Fruit fly (Drosophila melanogaster) whole organism, pupa: ENCODE measurements around the gene CG7115.

ENCODE experiments used
- CG10348 ChIP-seq: fragments of 200-800 bp; sonication (Bioruptor generic); IDR thresholded peaks from 2 replicates; pipeline ENCODE4 v1.3.6; 2022; ENCODE audit warnings: missing biosample characterization, missing genetic modification characterization
- CG12605 ChIP-seq: fragments of 200-800 bp; sonication (Bioruptor generic); IDR thresholded peaks from 2 replicates; pipeline ENCODE4 v1.3.6; 2022; ENCODE audit warnings: missing biosample characterization, missing genetic modification characterization
- CG13204 ChIP-seq: fragments of 200-800 bp; sonication (Bioruptor generic); optimal IDR thresholded peaks from 2 replicates; lab custom pipeline; 2018; ENCODE audit warnings: missing biosample characterization, mild to moderate bottlenecking, missing genetic modification characterization, moderate library complexity
- CG14655 ChIP-seq: fragments of 200-800 bp; sonication (Bioruptor generic); optimal IDR thresholded peaks from 3 replicates; lab custom pipeline; 2017; ENCODE audit warnings: mild to moderate bottlenecking, missing biosample characterization, missing genetic modification reagents, missing genetic modification characterization
- CG15710 ChIP-seq: fragments of 200-800 bp; sonication (Bioruptor generic); optimal IDR thresholded peaks from 2 replicates; lab custom pipeline; 2018; ENCODE audit warnings: missing biosample characterization, mild to moderate bottlenecking, missing genetic modification characterization, moderate library complexity
- CG17806 ChIP-seq: fragments of 200-800 bp; sonication (Bioruptor generic); optimal IDR thresholded peaks from 2 replicates; lab custom pipeline; 2018; ENCODE audit warnings: missing biosample characterization, mild to moderate bottlenecking, missing genetic modification characterization, moderate library complexity
- CG32121 ChIP-seq: fragments of 200-800 bp; sonication (Bioruptor generic); IDR thresholded peaks from 2 replicates; pipeline ENCODE4 v1.3.6; 2022; ENCODE audit warnings: missing biosample characterization, missing genetic modification characterization
- CG34367 ChIP-seq: fragments of 200-800 bp; sonication (Bioruptor generic); optimal IDR thresholded peaks from 2 replicates; lab custom pipeline; 2018; ENCODE audit warnings: missing biosample characterization, mild to moderate bottlenecking, missing genetic modification characterization
- CG4496 ChIP-seq: fragments of 200-800 bp; sonication (Bioruptor generic); IDR thresholded peaks from 3 replicates; pipeline ENCODE4 v1.3.6; 2022; ENCODE audit warnings: missing biosample characterization, missing genetic modification characterization
- CG8159 ChIP-seq: fragments of 200-800 bp; sonication (Bioruptor generic); optimal IDR thresholded peaks from 3 replicates; lab custom pipeline; 2018; ENCODE audit warnings: missing biosample characterization, mild to moderate bottlenecking, missing genetic modification characterization, moderate library complexity
- CG8301 ChIP-seq: fragments of 200-800 bp; sonication (Bioruptor generic); optimal IDR thresholded peaks from 2 replicates; lab custom pipeline; 2018; ENCODE audit warnings: missing biosample characterization, mild to moderate bottlenecking, missing genetic modification characterization
- CG9948 ChIP-seq: fragments of 200-800 bp; sonication (Bioruptor generic); optimal IDR thresholded peaks from 2 replicates; lab custom pipeline; 2018; ENCODE audit warnings: missing biosample characterization, mild to moderate bottlenecking, missing genetic modification characterization, moderate library complexity
- D1 ChIP-seq: fragments of 200-800 bp; sonication (Bioruptor generic); optimal IDR thresholded peaks from 2 replicates; lab custom pipeline; 2018; ENCODE audit warnings: missing biosample characterization, mild to moderate bottlenecking, missing genetic modification characterization, moderate library complexity
- EcR ChIP-seq: fragments of 200-800 bp; sonication (Bioruptor generic); optimal IDR thresholded peaks from 3 replicates; lab custom pipeline; 2019; ENCODE audit warnings: missing biosample characterization, missing genetic modification characterization, mild to moderate bottlenecking, moderate library complexity, missing genetic modification reagents
- Ets98B ChIP-seq: fragments of 200-800 bp; sonication (Bioruptor generic); IDR thresholded peaks from 2 replicates; pipeline ENCODE4 v1.3.6; 2022; ENCODE audit warnings: missing biosample characterization, missing genetic modification characterization
- Pif1A ChIP-seq: fragments of 200-800 bp; sonication (Bioruptor generic); optimal IDR thresholded peaks from 3 replicates; lab custom pipeline; 2016; ENCODE audit warnings: missing biosample characterization, missing genetic modification characterization
- Pif1B ChIP-seq: fragments of 200-800 bp; sonication (Bioruptor generic); optimal IDR thresholded peaks from 3 replicates; lab custom pipeline; 2016; ENCODE audit warnings: missing biosample characterization, missing genetic modification characterization
- Snoo ChIP-seq: fragments of 200-800 bp; sonication (Bioruptor generic); optimal IDR thresholded peaks from 3 replicates; lab custom pipeline; 2017; ENCODE audit warnings: missing biosample characterization, mild to moderate bottlenecking, missing genetic modification characterization, inconsistent platforms
- fd96Ca ChIP-seq: fragments of 200-800 bp; sonication (Bioruptor generic); IDR thresholded peaks from 3 replicates; pipeline ENCODE4 v1.3.6; 2022; ENCODE audit warnings: missing biosample characterization, missing genetic modification characterization
- gl ChIP-seq: fragments of 200-800 bp; sonication (Bioruptor generic); optimal IDR thresholded peaks from 2 replicates; lab custom pipeline; 2018; ENCODE audit warnings: missing biosample characterization, mild to moderate bottlenecking, missing genetic modification characterization
- rn ChIP-seq: fragments of 200-800 bp; sonication (Bioruptor generic); IDR thresholded peaks from 2 replicates; pipeline ENCODE4 v1.3.6; 2022; ENCODE audit warnings: missing biosample characterization, missing genetic modification characterization

Gene CG7115

DNA sequence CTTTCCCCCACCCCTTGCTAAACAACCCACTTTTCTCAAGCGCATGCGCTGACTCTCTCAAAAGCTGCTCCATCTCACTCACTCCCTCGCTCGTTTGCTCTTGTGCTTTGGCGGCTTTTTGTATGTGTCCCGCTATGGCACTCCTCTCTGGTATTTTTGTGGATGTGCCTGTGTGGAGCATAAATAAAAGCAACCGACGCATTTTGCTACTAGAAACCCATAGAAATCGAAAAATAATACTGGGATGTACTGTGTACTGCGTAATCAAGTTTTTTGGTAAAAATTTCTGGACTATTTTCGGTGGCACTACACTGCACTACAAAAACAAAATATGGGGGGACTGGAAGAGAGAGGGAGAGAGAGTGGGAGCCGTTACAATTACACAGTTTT, 11.3 kb upstream of the CG7115 start:
- TF ChIP-seq gl (tag; lab: Kevin White, UChicago) (no peak), EcR (GFP tag; lab: Kevin White, UChicago) (peak; percentile 75), CG32121 (GFP tag; lab: Robert Waterston, UW) (peak; percentile 65), fd96Ca (GFP tag; lab: Robert Waterston, UW) (no peak; the same call in 2 of the 3 replicates), CG8301 (tag; lab: Kevin White, UChicago) (no peak), CG9948 (tag; lab: Kevin White, UChicago) (no peak), Snoo (tag; lab: Kevin White, UChicago) (no peak), Ets98B (GFP tag; lab: Robert Waterston, UW) (peak; percentile 79), Pif1A (no peak), rn (GFP tag; lab: Robert Waterston, UW) (no peak), Pif1B (GFP tag; lab: Kevin White, UChicago) (peak; percentile 5), CG15710 (tag; lab: Kevin White, UChicago) (no peak), D1 (tag; lab: Kevin White, UChicago) (no peak), CG17806 (tag; lab: Kevin White, UChicago) (no peak), CG14655 (GFP tag; lab: Kevin White, UChicago) (no peak), CG13204 (peak; percentile 63), CG8159 (no peak), CG10348 (GFP tag; lab: Robert Waterston, UW) (no peak), CG34367 (tag; lab: Kevin White, UChicago) (no peak), CG12605 (GFP tag; lab: Robert Waterston, UW) (peak; percentile 69; the same call in 1 of the 2 replicates), CG4496 (peak; percentile 11; the same call in 1 of the 3 replicates)

DNA sequence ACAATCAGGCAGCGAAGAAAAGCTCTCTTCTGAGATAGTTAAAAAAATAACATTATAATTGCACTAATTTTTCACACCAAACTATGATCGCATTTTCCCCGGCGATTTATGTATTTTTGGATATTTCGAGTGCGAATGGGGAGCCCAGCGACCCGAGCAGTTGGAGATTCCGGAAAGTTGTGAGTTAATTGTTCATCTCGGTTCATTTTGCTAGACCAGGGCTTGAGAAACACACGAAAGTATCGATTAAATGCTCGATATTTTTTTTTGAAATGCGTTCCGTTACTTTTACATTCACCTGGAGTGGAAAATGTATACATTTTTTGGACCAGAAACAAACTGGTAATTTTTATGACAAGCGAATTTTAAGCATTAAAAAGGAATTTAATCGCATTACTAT, 10.4 kb upstream of the CG7115 start, which contains the start of gene Cdc14:
Gene Cdc14 (minus strand): TSS at position 185 of the 400 bp plus-strand sequence.
- TF ChIP-seq Ets98B (GFP tag; lab: Robert Waterston, UW) (peak; percentile 18; the same call in 1 of the 2 replicates), CG17806 (tag; lab: Kevin White, UChicago) (no peak), Pif1B (GFP tag; lab: Kevin White, UChicago) (peak; percentile 16), EcR (GFP tag; lab: Kevin White, UChicago) (peak; percentile 17), CG14655 (GFP tag; lab: Kevin White, UChicago) (no peak), CG13204 (no peak), CG8159 (no peak), Snoo (tag; lab: Kevin White, UChicago) (no peak)

DNA sequence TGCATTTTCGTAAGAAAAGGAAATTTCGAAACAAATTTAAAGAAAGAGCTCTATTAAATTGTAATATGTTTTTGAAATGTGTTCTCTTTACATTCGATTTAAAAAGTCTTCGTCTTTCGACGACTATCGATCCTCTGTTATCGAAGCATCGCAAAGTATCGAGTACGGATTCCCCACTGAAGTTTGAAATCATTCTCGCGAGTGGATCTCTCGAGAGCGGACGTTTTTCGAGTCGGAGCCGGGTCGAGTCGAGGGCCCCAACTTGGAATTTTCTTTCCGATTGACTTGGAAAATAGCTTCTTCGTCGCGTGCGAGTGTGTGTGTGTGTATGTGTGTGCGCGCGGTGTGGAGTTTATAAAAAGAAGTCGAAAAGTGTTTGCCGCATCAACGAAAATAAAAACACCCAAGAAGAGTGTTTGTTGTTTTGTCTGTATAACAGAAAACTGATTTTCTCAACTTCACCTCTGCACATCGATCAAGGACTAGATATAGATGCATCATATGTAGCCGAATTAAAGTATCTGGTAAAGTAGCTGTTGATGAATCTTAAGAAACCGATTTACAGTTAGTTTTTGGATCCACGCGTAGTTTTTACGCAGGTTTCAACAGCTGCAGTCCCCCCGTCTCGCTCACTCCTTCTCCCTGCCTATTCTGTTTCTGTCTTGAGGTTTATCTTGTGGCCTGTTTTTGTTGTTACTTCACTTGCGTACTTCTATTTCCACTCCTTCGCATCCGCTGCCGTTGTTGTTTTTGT, 9.5 kb upstream of the CG7115 start, which contains the start of gene LanB1:
Gene LanB1 (plus strand): TSS at position 190 of the 754 bp plus-strand sequence.
- TF ChIP-seq rn (GFP tag; lab: Robert Waterston, UW) (no peak), CG12605 (GFP tag; lab: Robert Waterston, UW) (peak; percentile 48; the same call in 1 of the 2 replicates), EcR (GFP tag; lab: Kevin White, UChicago) (peak; percentile 0), CG8301 (tag; lab: Kevin White, UChicago) (peak; percentile 7), CG32121 (GFP tag; lab: Robert Waterston, UW) (peak; percentile 28; the same call in 1 of the 2 replicates), CG4496 (peak; percentile 28; the same call in 1 of the 3 replicates), CG13204 (peak; percentile 3), CG8159 (no peak)

DNA sequence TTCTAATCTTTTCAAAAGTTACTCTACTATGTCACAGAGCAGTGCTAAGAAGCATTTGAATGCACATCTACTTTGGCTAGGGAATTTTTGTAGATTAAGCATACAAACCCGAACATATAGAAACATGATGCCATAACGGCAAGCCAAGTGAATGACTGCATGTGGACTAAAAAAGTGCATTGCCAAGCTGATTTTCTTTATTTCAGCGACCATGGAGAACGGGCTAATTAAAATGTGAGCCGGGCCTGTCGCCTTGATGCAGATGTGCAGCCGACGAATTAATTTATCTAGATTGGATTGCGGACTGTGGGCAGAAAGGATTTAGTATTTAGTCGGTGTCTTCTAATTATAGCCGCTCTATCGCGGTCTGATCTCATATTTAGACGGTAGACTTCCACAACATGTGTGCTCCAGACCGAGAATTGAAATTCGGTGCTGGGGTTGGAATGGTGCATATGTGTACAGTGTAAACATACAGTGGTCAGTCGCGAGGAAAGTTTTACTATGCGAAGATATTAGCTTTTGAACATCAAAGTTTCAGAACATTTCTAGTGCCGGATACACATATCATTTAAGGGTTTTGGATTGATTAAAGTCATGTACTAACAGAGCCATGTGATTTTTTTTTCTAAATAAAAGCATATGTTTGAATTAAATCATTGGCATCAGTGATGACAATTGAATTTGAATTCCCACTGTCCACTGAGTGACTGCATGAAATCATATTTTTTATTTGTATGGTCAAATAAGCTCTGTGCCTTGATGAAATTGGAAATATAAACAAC, 8.2 kb upstream of the CG7115 start:
- TF ChIP-seq gl (tag; lab: Kevin White, UChicago) = no peak
- peak; percentile 3 for TF ChIP-seq CG8301 (tag; lab: Kevin White, UChicago)
- peak; percentile 7 for TF ChIP-seq CG14655 (GFP tag; lab: Kevin White, UChicago)
- TF ChIP-seq CG10348 (GFP tag; lab: Robert Waterston, UW) = no peak
- no peak for TF ChIP-seq CG8159
- TF ChIP-seq CG15710 (tag; lab: Kevin White, UChicago) = no peak
- TF ChIP-seq, all 21 proteins: peak for 2

DNA sequence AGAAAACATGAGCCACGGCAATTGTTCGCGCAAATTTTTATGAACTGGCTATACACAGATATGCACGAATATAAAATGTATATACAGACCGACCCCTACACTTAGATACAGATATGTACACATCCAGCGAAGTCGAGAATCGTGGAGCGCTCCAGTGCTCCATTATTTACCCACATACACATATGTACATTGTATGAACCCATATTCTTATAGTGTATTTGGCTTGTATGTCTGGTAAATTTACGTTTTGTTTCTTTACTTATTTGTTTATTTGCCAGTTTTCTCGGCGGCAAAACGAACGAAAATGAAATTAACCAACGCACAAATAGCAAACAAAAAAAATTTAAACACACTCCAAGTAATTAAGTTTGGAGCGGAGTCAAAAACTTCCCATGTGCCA, 7.6 kb upstream of the CG7115 start:
- no peak for TF ChIP-seq CG14655 (GFP tag; lab: Kevin White, UChicago)
- no peak for TF ChIP-seq CG17806 (tag; lab: Kevin White, UChicago)
- TF ChIP-seq CG4496 = no peak
- 0 out of 3 replicates have a peak, but pooled peaks have one; percentile 14 for TF ChIP-seq fd96Ca (GFP tag; lab: Robert Waterston, UW)
- 0 out of 2 replicates have a peak, but pooled peaks have one; percentile 11 for TF ChIP-seq CG32121 (GFP tag; lab: Robert Waterston, UW)
- peak; percentile 47 for TF ChIP-seq EcR (GFP tag; lab: Kevin White, UChicago)

DNA sequence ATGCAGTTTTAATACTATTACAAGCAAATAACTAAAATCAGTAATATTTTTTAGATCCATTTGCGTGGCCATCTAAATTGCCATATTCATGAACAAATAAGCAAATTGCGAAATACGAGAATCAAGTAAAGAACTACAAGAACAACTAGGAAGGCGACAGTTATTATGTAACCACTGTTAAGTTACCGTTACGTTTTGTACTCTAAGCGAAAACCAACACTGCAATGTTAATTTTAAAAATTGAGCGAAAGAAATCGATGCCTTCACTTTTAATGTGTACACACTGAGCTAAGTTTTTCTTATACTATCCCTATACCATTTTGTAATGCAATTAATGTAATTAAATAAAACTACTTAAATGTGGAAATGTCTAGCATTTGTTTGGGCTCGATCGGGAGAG, 543 bp upstream of the CG7115 start:
- no peak for TF ChIP-seq CG14655 (GFP tag; lab: Kevin White, UChicago)
- no peak for TF ChIP-seq CG10348 (GFP tag; lab: Robert Waterston, UW)
- TF ChIP-seq CG9948 (tag; lab: Kevin White, UChicago) = no peak
- TF ChIP-seq, all 21 proteins: peak for 0
